Worm (Caenorhabditis elegans) whole organism, late embryonic: ENCODE measurements around the gene clec-181.

ENCODE experiments used
- ceh-19 ChIP-seq: fragments of 200-800 bp; sonication (Bioruptor generic); optimal IDR thresholded peaks from 2 replicates; lab custom pipeline; 2018; ENCODE audit warnings: mild to moderate bottlenecking, missing genetic modification characterization, missing compliant biosample characterization
- elt-2 ChIP-seq: sonication (generic microtip); optimal IDR thresholded peaks from 2 replicates; lab custom pipeline; 2016; ENCODE audit warnings: missing genetic modification reagents, missing genetic modification characterization, missing compliant biosample characterization
- zip-5 ChIP-seq: sonication (generic microtip); optimal IDR thresholded peaks from 2 replicates; lab custom pipeline; 2016; ENCODE audit warnings: missing genetic modification characterization, missing compliant biosample characterization

DNA sequence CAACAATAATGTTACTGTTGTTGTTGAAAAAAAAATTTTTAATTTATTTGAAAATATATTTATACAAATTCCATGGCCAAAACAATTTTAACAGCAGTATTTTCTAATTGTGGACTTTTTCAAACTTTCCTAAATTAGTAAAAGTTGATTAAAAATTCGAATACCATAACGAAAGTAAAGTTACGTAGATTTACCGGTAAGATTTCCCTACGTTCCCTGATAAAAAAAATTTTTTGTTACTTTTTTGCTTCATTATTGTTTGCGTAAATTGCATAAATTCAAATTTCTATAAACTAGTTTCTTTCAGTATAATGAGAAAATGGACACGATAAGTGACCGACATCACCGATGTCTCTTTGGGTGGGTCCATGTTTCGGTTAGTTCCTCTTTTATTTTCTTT, 13.1 kb downstream of the clec-181 start, which contains the start of gene F42A9.6:
- no peak for TF ChIP-seq ceh-19 (GFP tag; lab: Kevin White, UChicago)
- TF ChIP-seq zip-5 (tag; lab: Kevin White, UChicago) = no peak
- TF ChIP-seq elt-2 (tag; lab: Kevin White, UChicago) = no peak
